Fruit fly (Drosophila melanogaster): Measurements from ENCODE around the gene para.

para gene

DNA sequence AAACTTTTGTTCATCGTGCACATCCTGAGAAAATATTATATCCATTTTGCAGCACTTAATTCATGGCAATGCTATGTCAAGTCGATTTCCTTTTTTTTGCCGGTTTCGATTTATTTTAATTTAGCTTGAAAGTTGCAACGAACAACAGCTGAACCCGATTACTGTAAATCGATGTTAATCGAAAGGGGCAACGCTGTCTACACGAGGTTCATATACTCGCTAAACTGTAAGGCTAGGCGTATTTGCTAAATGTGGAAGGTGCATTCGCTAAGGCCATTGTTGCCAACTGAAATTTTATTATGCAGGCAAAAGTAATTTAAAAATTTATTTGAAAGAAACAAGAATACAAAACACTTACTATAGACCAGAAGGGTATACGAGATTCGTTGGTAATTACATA, 14.5 kb upstream of the para start, which contains the start of gene CG9902 (continued):
- TF ChIP-seq CG10462 (GFP tag; optimal IDR thresholded peaks at IDR 0.05) (no peak), CG3726 (GFP tag; IDR thresholded peaks at IDR 0.05) (no peak), CG10654 (GFP tag; optimal IDR thresholded peaks at IDR 0.05) (no peak), CG9609 (GFP tag; optimal IDR thresholded peaks at IDR 0.05) (peak; percentile 18), HHEX (GFP tag; optimal IDR thresholded peaks at IDR 0.05) (no peak), nau (GFP tag; optimal IDR thresholded peaks at IDR 0.05) (no peak), CG15601 (tag; optimal IDR thresholded peaks at IDR 0.05) (peak; percentile 44), Hand (GFP tag; optimal IDR thresholded peaks at IDR 0.05) (no peak), btn (GFP tag; optimal IDR thresholded peaks at IDR 0.05) (no peak), CG17912 (GFP tag; optimal IDR thresholded peaks at IDR 0.05) (peak; percentile 17), dati (GFP tag; IDR thresholded peaks at IDR 0.05) (no peak), Adf1 (GFP tag; IDR thresholded peaks at IDR 0.05) (no peak; the same call in 1 of the 2 replicates), CG7745 (tag; optimal IDR thresholded peaks at IDR 0.05) (no peak), ci (GFP tag; IDR thresholded peaks at IDR 0.05) (no peak), Tbp (GFP tag; optimal IDR thresholded peaks at IDR 0.05) (no peak), mld (GFP tag; IDR thresholded peaks at IDR 0.05; ENCODE audit: partially characterized antibody) (peak; percentile 59; the same call in 1 of the 3 replicates), CG8290 (GFP tag; optimal IDR thresholded peaks at IDR 0.05) (peak; percentile 47), CG8290 (tag; optimal IDR thresholded peaks at IDR 0.05) (peak in 1 of 2 experiments; percentile 80), Dll (GFP tag; IDR thresholded peaks at IDR 0.05; ENCODE audit: partially characterized antibody) (peak; percentile 79), oc (tag; optimal IDR thresholded peaks at IDR 0.05) (no peak), tap (tag; optimal IDR thresholded peaks at IDR 0.05) (no peak), TFAM (GFP tag; optimal IDR thresholded peaks at IDR 0.05) (no peak), tup (GFP tag; optimal IDR thresholded peaks at IDR 0.05) (no peak), CG8924 (tag; optimal IDR thresholded peaks at IDR 0.05) (no peak), corto (GFP tag; optimal IDR thresholded peaks at IDR 0.05) (no peak), vvl (GFP tag; IDR thresholded peaks at IDR 0.05) (peak; percentile 73), gcm2 (GFP tag; optimal IDR thresholded peaks at IDR 0.05) (no peak), CG12219 (GFP tag; optimal IDR thresholded peaks at IDR 0.05) (no peak), CG14014 (GFP tag; IDR thresholded peaks at IDR 0.05) (no peak), aop (GFP tag; IDR thresholded peaks at IDR 0.05) (no peak), CG10321 (GFP tag; IDR thresholded peaks at IDR 0.05) (no peak), fd102C (GFP tag; optimal IDR thresholded peaks at IDR 0.05) (no peak), CG2202 (tag; optimal IDR thresholded peaks at IDR 0.05) (no peak), CG4820 (GFP tag; optimal IDR thresholded peaks at IDR 0.05) (no peak), CG11504 (tag; optimal IDR thresholded peaks at IDR 0.05) (no peak), twi (tag; optimal IDR thresholded peaks at IDR 0.05) (no peak), CG3065 (GFP tag; optimal IDR thresholded peaks at IDR 0.05) (no peak), bcd (GFP tag; optimal IDR thresholded peaks at IDR 0.05) (no peak), CG4404 (GFP tag; IDR thresholded peaks at IDR 0.05) (no peak), CG17829 (tag; optimal IDR thresholded peaks at IDR 0.05) (peak; percentile 56), D19A (tag; optimal IDR thresholded peaks at IDR 0.05) (peak; percentile 38), ken (GFP tag; IDR thresholded peaks at IDR 0.05) (no peak), gcm (GFP tag; optimal IDR thresholded peaks at IDR 0.05) (no peak), CG4424 (GFP tag; optimal IDR thresholded peaks at IDR 0.05) (no peak), Rx (GFP tag; IDR thresholded peaks at IDR 0.05) (no peak), hth (optimal IDR thresholded peaks at IDR 0.05) (no peak), Sox102F (GFP tag; optimal IDR thresholded peaks at IDR 0.05) (no peak), NK7.1 (GFP tag; optimal IDR thresholded peaks at IDR 0.05) (no peak), sna (GFP tag; IDR thresholded peaks at IDR 0.05; ENCODE audit: partially characterized antibody) (peak; percentile 58; the same call in 1 of the 2 replicates), C15 (GFP tag; IDR thresholded peaks at IDR 0.05) (no peak), Aef1 (GFP tag; IDR thresholded peaks at IDR 0.05) (no peak), ewg (GFP tag; optimal IDR thresholded peaks at IDR 0.05) (no peak), rib (GFP tag; IDR thresholded peaks at IDR 0.05) (no peak)

All from whole organism, embryonic.